Worm (Caenorhabditis elegans): ENCODE results near the gene hpo-36.

Gene hpo-36

DNA sequence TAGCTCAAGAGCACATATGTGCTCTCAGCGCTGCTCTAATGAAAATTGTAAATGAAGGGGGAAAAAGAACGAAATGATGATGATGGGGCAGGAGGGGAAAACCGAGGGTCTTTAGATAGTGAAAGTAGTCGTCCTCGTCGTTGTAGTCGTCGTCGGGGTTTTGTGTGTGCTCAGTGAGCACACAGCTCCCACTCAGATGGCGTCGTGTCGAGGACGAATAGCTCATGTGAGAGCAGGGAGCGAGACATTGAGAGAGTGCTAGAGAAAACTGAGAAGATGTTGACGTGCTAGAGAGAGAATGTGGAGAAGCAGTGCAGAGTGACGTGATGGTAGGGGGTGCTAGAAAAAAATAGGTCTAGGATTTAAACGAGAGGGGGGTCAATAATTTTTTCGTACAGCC, 21.5 kb downstream of the hpo-36 start:
- TF ChIP-seq pha-4 (tag; optimal IDR thresholded peaks at IDR 0.05): no peak
- no peak for TF ChIP-seq egl-5 (tag; optimal IDR thresholded peaks at IDR 0.05)
- TF ChIP-seq aly-2 (tag; optimal IDR thresholded peaks at IDR 0.05): no peak
- peak; percentile 32 for TF ChIP-seq snpc-4 (tag; optimal IDR thresholded peaks at IDR 0.05)
- no peak for TF ChIP-seq nhr-12 (tag; optimal IDR thresholded peaks at IDR 0.05)
- TF ChIP-seq nhr-67 (tag; optimal IDR thresholded peaks at IDR 0.05): no peak
- no peak for TF ChIP-seq pqm-1 (tag; optimal IDR thresholded peaks at IDR 0.05)
- TF ChIP-seq hmg-11 (tag; optimal IDR thresholded peaks at IDR 0.05): peak; percentile 2
- TF ChIP-seq ceh-28 (tag; optimal IDR thresholded peaks at IDR 0.05): no peak
- TF ChIP-seq nhr-11 (tag; optimal IDR thresholded peaks at IDR 0.05): no peak
- TF ChIP-seq lin-39 (tag; optimal IDR thresholded peaks at IDR 0.05): peak; percentile 86
- TF ChIP-seq fkh-2 (tag; optimal IDR thresholded peaks at IDR 0.05): no peak
- no peak for TF ChIP-seq nhr-77 (tag; optimal IDR thresholded peaks at IDR 0.05)
- TF ChIP-seq egl-27 (tag; optimal IDR thresholded peaks at IDR 0.05): no peak
- TF ChIP-seq lin-15B (tag; optimal IDR thresholded peaks at IDR 0.05): peak; percentile 16
- no peak for TF ChIP-seq tbx-2 (tag; optimal IDR thresholded peaks at IDR 0.05)
- TF ChIP-seq nhr-237 (tag; optimal IDR thresholded peaks at IDR 0.05): no peak
- TF ChIP-seq ztf-11 (tag; optimal IDR thresholded peaks at IDR 0.05): no peak
- peak; percentile 60 for TF ChIP-seq fkh-10 (GFP tag; optimal IDR thresholded peaks at IDR 0.05)
- TF ChIP-seq zag-1 (tag; optimal IDR thresholded peaks at IDR 0.05): no peak
- peak; percentile 29 for TF ChIP-seq ama-1 (optimal IDR thresholded peaks at IDR 0.05)
- TF ChIP-seq nhr-76 (tag; optimal IDR thresholded peaks at IDR 0.05): no peak
- peak; percentile 71 for TF ChIP-seq nfya-1 (tag; optimal IDR thresholded peaks at IDR 0.05; ENCODE audit: insufficient read depth)
- no peak for TF ChIP-seq R02D3.7 (tag; optimal IDR thresholded peaks at IDR 0.05)

DNA sequence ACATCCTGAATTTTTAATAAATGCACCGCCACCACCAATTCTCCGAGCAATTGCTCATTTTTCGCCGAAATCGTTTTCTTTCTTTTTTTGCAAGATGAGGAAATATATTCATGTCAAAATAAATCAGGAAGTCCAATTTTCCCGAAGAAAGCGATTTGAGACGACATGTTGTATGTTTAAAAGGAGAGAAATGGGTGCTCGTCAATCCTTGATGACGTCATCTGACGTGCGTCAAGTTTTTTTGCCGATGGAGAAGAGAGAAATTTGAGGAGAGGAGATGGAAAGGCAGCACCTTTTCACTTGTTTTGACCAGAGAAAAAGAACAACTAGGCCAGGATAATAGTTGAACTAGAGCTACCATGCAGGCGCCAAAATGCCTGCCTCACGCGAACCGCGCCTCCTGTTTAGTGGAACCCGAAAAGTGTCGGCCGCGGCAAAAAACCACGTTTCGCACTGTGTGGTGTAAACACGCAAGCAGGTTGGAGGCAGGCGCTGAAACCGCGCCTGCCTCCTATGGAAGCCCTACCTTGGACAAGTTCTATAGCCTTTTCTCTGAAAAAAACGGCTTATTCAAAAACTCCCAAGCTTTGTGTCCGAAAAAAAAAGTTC, 22.8 kb downstream of the hpo-36 start:
- peak; percentile 59 for TF ChIP-seq lin-39 (tag; optimal IDR thresholded peaks at IDR 0.05)
- peak; percentile 72 for TF ChIP-seq nfya-1 (tag; optimal IDR thresholded peaks at IDR 0.05; ENCODE audit: insufficient read depth)
- TF ChIP-seq ceh-9 (tag; optimal IDR thresholded peaks at IDR 0.05): no peak
- no peak for TF ChIP-seq ceh-82 (tag; optimal IDR thresholded peaks at IDR 0.05)
- TF ChIP-seq ztf-11 (tag; optimal IDR thresholded peaks at IDR 0.05): no peak
- no peak for TF ChIP-seq fos-1 (tag; optimal IDR thresholded peaks at IDR 0.05)
- TF ChIP-seq elt-1 (tag; optimal IDR thresholded peaks at IDR 0.05): no peak
- TF ChIP-seq lin-15B (tag; optimal IDR thresholded peaks at IDR 0.05): no peak
- TF ChIP-seq ama-1 (optimal IDR thresholded peaks at IDR 0.05): peak; percentile 25
- TF ChIP-seq unc-62 (GFP tag; optimal IDR thresholded peaks at IDR 0.05): peak; percentile 91
- no peak for TF ChIP-seq nhr-23 (tag; optimal IDR thresholded peaks at IDR 0.05)
- no peak for TF ChIP-seq sea-2 (GFP tag; optimal IDR thresholded peaks at IDR 0.05)
- no peak for TF ChIP-seq nhr-11 (tag; optimal IDR thresholded peaks at IDR 0.05)
- peak; percentile 88 for TF ChIP-seq fkh-10 (GFP tag; optimal IDR thresholded peaks at IDR 0.05)

DNA sequence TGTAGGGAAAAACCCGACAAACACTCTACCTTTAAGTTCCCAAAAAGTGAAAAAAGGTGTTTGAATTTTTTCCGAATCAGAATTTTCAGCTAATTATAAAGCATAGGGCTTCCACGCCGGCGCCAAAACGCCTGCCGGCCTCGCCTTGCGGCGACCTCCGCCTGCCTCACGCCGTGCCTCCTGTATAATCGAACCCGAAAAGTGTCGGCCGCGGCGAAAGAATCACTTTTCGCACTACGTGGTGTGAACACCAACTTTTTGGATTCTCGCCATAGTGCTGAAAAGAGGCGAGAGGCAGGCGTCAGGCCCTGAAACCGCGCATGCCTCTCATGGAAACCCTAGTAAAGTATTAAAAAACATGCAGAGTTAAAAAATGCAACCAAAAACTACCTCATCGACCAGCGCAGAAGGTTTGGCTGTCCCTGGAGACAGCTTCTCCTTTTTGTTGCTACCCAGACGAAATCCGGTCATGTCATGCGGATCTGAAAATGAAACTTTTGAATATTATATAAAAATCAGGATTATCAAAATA, 23.6 kb downstream of the hpo-36 start, which contains the start of gene nrsn-1:
Gene nrsn-1, minus strand, starts transcription at position 482 of the 532 bp plus-strand sequence.
- TF ChIP-seq mml-1 (tag; optimal IDR thresholded peaks at IDR 0.05) (no peak), egl-27 (tag; optimal IDR thresholded peaks at IDR 0.05) (no peak), lin-39 (tag; optimal IDR thresholded peaks at IDR 0.05) (no peak), egl-5 (tag; optimal IDR thresholded peaks at IDR 0.05) (no peak), ZK546.5 (tag; optimal IDR thresholded peaks at IDR 0.05) (no peak), nhr-237 (tag; optimal IDR thresholded peaks at IDR 0.05) (no peak), fos-1 (tag; optimal IDR thresholded peaks at IDR 0.05) (no peak), R02D3.7 (tag; optimal IDR thresholded peaks at IDR 0.05) (no peak), pqm-1 (tag; optimal IDR thresholded peaks at IDR 0.05) (no peak), unc-39 (tag; optimal IDR thresholded peaks at IDR 0.05) (no peak), ceh-82 (tag; optimal IDR thresholded peaks at IDR 0.05) (no peak), nhr-23 (tag; optimal IDR thresholded peaks at IDR 0.05) (no peak), mdl-1 (tag; optimal IDR thresholded peaks at IDR 0.05) (no peak)

DNA sequence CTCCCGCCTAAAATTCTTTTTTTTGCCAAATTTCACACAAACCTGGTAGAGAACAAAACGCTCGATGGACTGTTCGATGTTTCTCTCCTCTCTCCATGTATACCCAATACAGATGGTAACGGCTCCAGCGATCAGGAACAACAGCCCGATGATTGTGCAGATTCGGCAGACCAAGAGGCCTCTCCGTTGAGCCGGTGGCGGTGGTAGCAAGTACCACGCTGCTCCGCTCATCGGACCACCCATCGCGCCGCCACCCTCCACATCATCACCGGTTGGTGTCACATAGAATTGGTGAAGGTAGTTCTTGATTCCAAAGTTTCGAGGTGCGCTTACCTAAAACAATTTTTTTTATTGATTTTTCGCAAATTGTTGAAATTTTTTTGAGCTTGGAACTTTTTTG, 24.5 kb downstream of the hpo-36 start:
- TF ChIP-seq nhr-43 (tag; optimal IDR thresholded peaks at IDR 0.05; ENCODE audit: poor library complexity, severe bottlenecking): no peak
- TF ChIP-seq ceh-82 (tag; optimal IDR thresholded peaks at IDR 0.05): no peak
- no peak for TF ChIP-seq pqm-1 (tag; optimal IDR thresholded peaks at IDR 0.05)
- no peak for TF ChIP-seq aly-2 (tag; optimal IDR thresholded peaks at IDR 0.05)
- no peak for TF ChIP-seq snpc-4 (tag; optimal IDR thresholded peaks at IDR 0.05)
- no peak for TF ChIP-seq pha-4 (tag; optimal IDR thresholded peaks at IDR 0.05)
- no peak for TF ChIP-seq nhr-77 (tag; optimal IDR thresholded peaks at IDR 0.05)
- TF ChIP-seq egl-27 (tag; optimal IDR thresholded peaks at IDR 0.05): no peak
- TF ChIP-seq elt-1 (tag; optimal IDR thresholded peaks at IDR 0.05): no peak
- TF ChIP-seq zag-1 (tag; optimal IDR thresholded peaks at IDR 0.05): no peak
- TF ChIP-seq ZK546.5 (tag; optimal IDR thresholded peaks at IDR 0.05): no peak
- TF ChIP-seq fos-1 (tag; optimal IDR thresholded peaks at IDR 0.05): no peak
- no peak for TF ChIP-seq mml-1 (tag; optimal IDR thresholded peaks at IDR 0.05)
- TF ChIP-seq nhr-76 (tag; optimal IDR thresholded peaks at IDR 0.05): no peak
- TF ChIP-seq hmg-11 (tag; optimal IDR thresholded peaks at IDR 0.05): no peak
- TF ChIP-seq ama-1 (optimal IDR thresholded peaks at IDR 0.05): no peak
- no peak for TF ChIP-seq elt-3 (tag; optimal IDR thresholded peaks at IDR 0.05)
- TF ChIP-seq elt-2 (tag; optimal IDR thresholded peaks at IDR 0.05): no peak
- TF ChIP-seq nfya-1 (tag; optimal IDR thresholded peaks at IDR 0.05; ENCODE audit: insufficient read depth): no peak
